Worm (Caenorhabditis elegans) whole organism, L1 larva: ENCODE data around the gene F28B4.3.

Source experiments
- Y116A8C.19 ChIP-seq: sonication (generic microtip); optimal IDR thresholded peaks from 2 replicates; lab custom pipeline; 2016; ENCODE audit warnings: missing compliant biosample characterization, missing genetic modification characterization, borderline replicate concordance
- alr-1 ChIP-seq: fragments of 200-800 bp; sonication (Bioruptor generic); optimal IDR thresholded peaks from 2 replicates; lab custom pipeline; 2018; ENCODE audit warnings: borderline replicate concordance, mild to moderate bottlenecking, missing genetic modification characterization, missing compliant biosample characterization
- ceh-63 ChIP-seq: fragments of 200-800 bp; sonication (Bioruptor generic); optimal IDR thresholded peaks from 2 replicates; lab custom pipeline; 2018; ENCODE audit warnings: mild to moderate bottlenecking, missing genetic modification characterization, missing compliant biosample characterization
- ceh-82 ChIP-seq, 3 experiments: fragments of 150-350 bp in 1 of 3; sonication (generic microtip) in 2 of 3; optimal IDR thresholded peaks; 2 replicates each; lab custom pipeline; 2014 to 2017; ENCODE audit warnings: missing biosample characterization in 3 of 3, missing genetic modification characterization in 3 of 3
- dpl-1 ChIP-seq, 3 experiments: fragments of 150-350 bp in 2 of 3; sonication (generic microtip) in 1 of 3; optimal IDR thresholded peaks; 2 replicates each; lab custom pipeline; 2014 to 2017; ENCODE audit warnings: missing biosample characterization in 3 of 3, missing genetic modification characterization in 3 of 3, missing genetic modification reagents in 3 of 3
- dsc-1 ChIP-seq: sonication (generic microtip); optimal IDR thresholded peaks from 2 replicates; lab custom pipeline; 2016; ENCODE audit warnings: mild to moderate bottlenecking, missing genetic modification characterization, missing compliant biosample characterization
- efl-1 ChIP-seq, 4 experiments: fragments of 150-350 bp; optimal IDR thresholded peaks in 3 of 4; peaks in 1 of 4; 1 replicate in 1 of 4; 2 replicates in 3 of 4; lab custom pipeline; 2014; ENCODE audit warnings: missing biosample characterization in 2 of 4, missing genetic modification characterization in 2 of 4, missing genetic modification reagents in 2 of 4
- elt-2 ChIP-seq: sonication (generic microtip); optimal IDR thresholded peaks from 2 replicates; lab custom pipeline; 2016; ENCODE audit warnings: missing genetic modification characterization, mild to moderate bottlenecking, inconsistent platforms, missing compliant biosample characterization, missing genetic modification reagents
- ets-5 ChIP-seq: fragments of 200-800 bp; sonication (Bioruptor generic); IDR thresholded peaks from 2 replicates; pipeline ENCODE4 v1.3.6; 2022; ENCODE audit warnings: missing genetic modification characterization, missing compliant biosample characterization
- fkh-8 ChIP-seq: sonication (generic microtip); optimal IDR thresholded peaks from 2 replicates; lab custom pipeline; 2016; ENCODE audit warnings: mild to moderate bottlenecking, missing genetic modification characterization, missing compliant biosample characterization
- grh-1 ChIP-seq: fragments of 200-800 bp; sonication (Bioruptor generic); IDR thresholded peaks from 2 replicates; pipeline ENCODE4 v1.3.6; 2022; ENCODE audit warnings: missing genetic modification reagents, missing genetic modification characterization, missing compliant biosample characterization
- hlh-17 ChIP-seq: fragments of 200-800 bp; sonication (Bioruptor generic); optimal IDR thresholded peaks from 2 replicates; lab custom pipeline; 2018; ENCODE audit warnings: missing genetic modification characterization, mild to moderate bottlenecking, missing compliant biosample characterization, moderate library complexity, borderline replicate concordance
- jun-1 ChIP-seq: fragments of 150-350 bp; optimal IDR thresholded peaks from 2 replicates; lab custom pipeline; 2014; ENCODE audit warnings: missing biosample characterization, missing genetic modification reagents, missing genetic modification characterization
- lin-14 ChIP-seq: fragments of 200-800 bp; sonication (Bioruptor generic); optimal IDR thresholded peaks from 2 replicates; lab custom pipeline; 2018; ENCODE audit warnings: mild to moderate bottlenecking, missing genetic modification characterization, moderate library complexity, missing compliant biosample characterization
- lin-15B ChIP-seq: fragments of 150-350 bp; sonication (generic microtip); optimal IDR thresholded peaks from 3 replicates; lab custom pipeline; 2014; ENCODE audit warnings: missing biosample characterization, missing genetic modification characterization
- lin-35 ChIP-seq, 2 experiments: fragments of 150-350 bp; optimal IDR thresholded peaks; 2 replicates each; lab custom pipeline; 2014; ENCODE audit warnings: missing biosample characterization in 2 of 2, missing genetic modification characterization in 2 of 2, missing genetic modification reagents in 2 of 2
- nhr-11 ChIP-seq: fragments of 150-350 bp; optimal IDR thresholded peaks from 2 replicates; lab custom pipeline; 2014; ENCODE audit warnings: missing biosample characterization, missing genetic modification characterization
- nhr-12 ChIP-seq: sonication (generic microtip); optimal IDR thresholded peaks from 2 replicates; lab custom pipeline; 2017; ENCODE audit warnings: missing biosample characterization, missing genetic modification characterization
- nhr-20 ChIP-seq: sonication (generic microtip); optimal IDR thresholded peaks from 2 replicates; lab custom pipeline; 2016; ENCODE audit warnings: mild to moderate bottlenecking, missing genetic modification characterization, missing compliant biosample characterization
- nhr-28 ChIP-seq: fragments of 150-350 bp; optimal IDR thresholded peaks from 2 replicates; lab custom pipeline; 2014; ENCODE audit warnings: missing biosample characterization, missing genetic modification characterization
- nhr-71 ChIP-seq: sonication (generic microtip); optimal IDR thresholded peaks from 2 replicates; lab custom pipeline; 2016; ENCODE audit warnings: mild to moderate bottlenecking, missing genetic modification characterization, moderate library complexity, missing compliant biosample characterization
- nhr-77 ChIP-seq: fragments of 150-350 bp; optimal IDR thresholded peaks from 2 replicates; lab custom pipeline; 2014; ENCODE audit warnings: missing biosample characterization, missing genetic modification characterization
- nhr-85 ChIP-seq: sonication (generic microtip); peaks from one replicate; lab custom pipeline; 2016; ENCODE audit warnings: missing genetic modification characterization, inconsistent platforms, missing compliant biosample characterization
- nhr-90 ChIP-seq: sonication (generic microtip); optimal IDR thresholded peaks from 2 replicates; lab custom pipeline; 2016; ENCODE audit warnings: mild to moderate bottlenecking, missing genetic modification characterization, missing compliant biosample characterization; ENCODE audit not compliant: poor library complexity
- pqm-1 ChIP-seq: sonication (generic microtip); optimal IDR thresholded peaks from 3 replicates; lab custom pipeline; 2017; ENCODE audit warnings: missing biosample characterization, missing genetic modification characterization
- rnt-1 ChIP-seq: sonication (generic microtip); optimal IDR thresholded peaks from 2 replicates; lab custom pipeline; 2016; ENCODE audit warnings: mild to moderate bottlenecking, missing genetic modification characterization, moderate library complexity, missing compliant biosample characterization
- skn-1 ChIP-seq: fragments of 150-350 bp; optimal IDR thresholded peaks from 2 replicates; lab custom pipeline; 2014; ENCODE audit warnings: missing biosample characterization, missing genetic modification characterization
- sox-4 ChIP-seq: sonication (generic microtip); optimal IDR thresholded peaks from 2 replicates; lab custom pipeline; 2016; ENCODE audit warnings: missing genetic modification characterization, missing compliant biosample characterization
- sptf-1 ChIP-seq: fragments of 150-350 bp; optimal IDR thresholded peaks from 2 replicates; lab custom pipeline; 2014; ENCODE audit warnings: missing biosample characterization, missing genetic modification characterization
- sup-37 ChIP-seq: fragments of 200-800 bp; sonication (Bioruptor generic); optimal IDR thresholded peaks from 2 replicates; lab custom pipeline; 2018; ENCODE audit warnings: mild to moderate bottlenecking, missing genetic modification characterization, missing compliant biosample characterization
- unc-30 ChIP-seq: sonication (generic microtip); optimal IDR thresholded peaks from 2 replicates; lab custom pipeline; 2017; ENCODE audit warnings: missing biosample characterization, missing genetic modification characterization
- unc-98 ChIP-seq: fragments of 200-800 bp; sonication (Bioruptor generic); IDR thresholded peaks from 2 replicates; pipeline ENCODE4 v1.3.6; 2022; ENCODE audit warnings: missing genetic modification characterization, missing compliant biosample characterization
- vab-15 ChIP-seq: sonication (generic microtip); optimal IDR thresholded peaks from 2 replicates; lab custom pipeline; 2017; ENCODE audit warnings: missing genotype, mild to moderate bottlenecking, missing genetic modification characterization, missing compliant biosample characterization
- zip-4 ChIP-seq: fragments of 200-800 bp; sonication (Bioruptor generic); optimal IDR thresholded peaks from 2 replicates; lab custom pipeline; 2018; ENCODE audit warnings: mild to moderate bottlenecking, missing genetic modification characterization, moderate library complexity, missing compliant biosample characterization
- ztf-11 ChIP-seq, 2 experiments: sonication (generic microtip); optimal IDR thresholded peaks; 2 replicates each; lab custom pipeline; 2016 to 2017; ENCODE audit warnings: missing genetic modification characterization in 2 of 2, missing biosample characterization in 1 of 2, missing compliant biosample characterization in 1 of 2

F28B4.3 gene

DNA sequence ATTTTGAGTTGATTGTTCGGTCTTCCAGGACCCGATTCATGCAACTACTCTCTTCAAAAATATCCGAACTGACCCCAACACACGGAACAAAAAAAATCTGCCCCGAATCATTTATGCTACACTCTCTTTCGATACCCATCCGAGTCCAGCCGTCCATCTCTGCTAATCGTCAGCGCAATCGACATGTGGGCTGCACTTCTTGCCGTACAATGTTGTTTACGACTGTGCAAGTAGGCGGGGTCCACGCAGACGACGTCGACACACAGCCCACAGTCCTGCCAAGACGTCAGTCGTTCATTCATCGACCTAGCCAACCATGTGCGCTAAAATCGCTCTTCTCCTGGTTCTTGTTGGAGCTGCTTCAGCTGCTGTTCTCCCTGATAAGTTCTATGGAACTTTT is 23.6 kb upstream of the F28B4.3 start, which contains the start of gene lbp-1:
TSS of gene lbp-1 (plus strand) at position 301 of the 400 bp plus-strand sequence.
- no peak for TF ChIP-seq lin-14
- TF ChIP-seq unc-30 (tag; lab: Kevin White, UChicago), result no peak
- no peak for TF ChIP-seq nhr-11 (tag; lab: Kevin White, UChicago)
- TF ChIP-seq vab-15 (tag; lab: Kevin White, UChicago), result no peak
- no peak for TF ChIP-seq nhr-28 (tag; lab: Kevin White, UChicago)
- TF ChIP-seq hlh-17 (GFP tag; lab: Kevin White, UChicago), result no peak

DNA sequence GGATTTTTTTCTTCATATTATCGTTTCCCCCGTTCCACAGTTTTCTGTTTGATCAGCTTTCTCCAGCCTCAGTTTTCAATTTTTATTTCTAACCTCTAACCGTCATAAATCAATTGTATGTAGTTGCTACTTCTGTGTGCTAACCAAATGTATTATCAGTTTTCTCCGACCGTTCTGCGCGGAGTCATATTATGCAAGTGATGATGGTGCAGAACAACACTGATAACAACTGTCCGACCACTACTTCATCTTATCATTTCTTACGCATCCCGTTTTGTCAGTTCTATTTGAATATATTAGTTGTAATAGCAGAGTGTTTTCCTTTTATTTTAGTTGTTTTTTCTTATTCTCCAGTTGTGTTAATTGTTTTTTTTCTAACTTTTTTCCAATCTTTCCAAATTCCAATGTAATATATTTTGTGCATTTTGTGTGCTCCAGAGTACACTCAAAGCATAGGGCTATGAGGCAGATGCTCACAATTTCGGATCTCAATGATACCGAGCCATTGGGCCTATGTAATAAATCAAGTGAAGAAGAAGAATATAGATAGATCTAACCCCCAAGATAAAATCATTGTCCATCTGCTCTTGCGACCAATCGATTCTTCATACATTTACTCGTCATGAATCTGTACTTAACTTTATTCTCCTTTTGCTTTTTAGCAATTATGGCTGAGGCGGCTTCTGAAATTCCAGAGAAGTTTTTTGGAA is 21.7 kb upstream of the F28B4.3 start, which contains the start of gene lbp-3:
TSS of gene lbp-3 (plus strand) at position 589 of the 710 bp plus-strand sequence.
- peak; percentile 7 for TF ChIP-seq nhr-90 (tag; lab: Kevin White, UChicago)
- TF ChIP-seq ztf-11 (tag; optimal IDR thresholded peaks at IDR 0.05; lab: Kevin White, UChicago), result no peak
- TF ChIP-seq sptf-1 (tag; lab: Kevin White, UChicago), result no peak
- peak; percentile 32 for TF ChIP-seq rnt-1 (tag; lab: Kevin White, UChicago)
- peak; percentile 31 for TF ChIP-seq dsc-1 (tag; lab: Kevin White, UChicago)
- TF ChIP-seq sup-37 (GFP tag; lab: Kevin White, UChicago), result no peak
- TF ChIP-seq lin-35 (GFP tag; optimal IDR thresholded peaks at IDR 0.05; lab: Kevin White, UChicago), result no peak
- TF ChIP-seq jun-1 (tag; lab: Kevin White, UChicago), result peak; percentile 1
- TF ChIP-seq pqm-1 (tag; lab: Kevin White, UChicago), result peak; percentile 99
- TF ChIP-seq nhr-71, result peak; percentile 34
- no peak for TF ChIP-seq unc-98 (GFP tag; lab: Robert Waterston, UW)
- no peak for TF ChIP-seq skn-1 (tag; lab: Kevin White, UChicago)
- TF ChIP-seq lin-14, result peak; percentile 41
- TF ChIP-seq grh-1, result no peak
- peak; percentile 98 for TF ChIP-seq elt-2 (tag; lab: Kevin White, UChicago)
- peak; percentile 53 for TF ChIP-seq nhr-20 (tag; lab: Kevin White, UChicago)
- TF ChIP-seq ceh-82 (tag; optimal IDR thresholded peaks at IDR 0.05; lab: Kevin White, UChicago), result no peak
- TF ChIP-seq ets-5, result no peak

DNA sequence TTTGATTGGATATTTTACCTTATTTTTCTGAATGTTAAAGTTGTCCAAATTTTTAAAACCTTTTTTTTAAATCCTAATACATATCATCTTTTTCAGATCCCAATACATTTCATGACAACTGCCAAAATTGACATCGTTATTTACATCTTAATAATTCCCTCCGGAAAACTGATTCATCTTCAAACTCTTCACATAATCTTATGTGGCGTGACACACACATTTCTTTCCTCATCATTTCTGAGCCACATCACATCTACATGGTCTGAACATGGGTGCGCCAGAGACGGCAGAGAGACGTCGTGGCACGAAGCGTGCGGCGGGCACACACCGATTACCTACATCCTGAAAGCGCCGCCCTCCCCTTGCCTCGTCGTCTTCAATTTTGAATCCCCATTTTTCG is 17.3 kb upstream of the F28B4.3 start, which contains the start of gene tba-9:
TSS of gene tba-9 (plus strand) at position 301 of the 400 bp plus-strand sequence.
- TF ChIP-seq ceh-63 (GFP tag; lab: Kevin White, UChicago), result no peak
- TF ChIP-seq nhr-11 (tag; lab: Kevin White, UChicago), result no peak
- TF ChIP-seq alr-1, result no peak
- peak; percentile 16 for TF ChIP-seq lin-14
- no peak for TF ChIP-seq efl-1 (optimal IDR thresholded peaks at IDR 0.05; lab: Kevin White, UChicago)
- no peak for TF ChIP-seq efl-1 (GFP tag; optimal IDR thresholded peaks at IDR 0.05 in 1 of 2; lab: Kevin White, UChicago)
- no peak for TF ChIP-seq Y116A8C.19
- TF ChIP-seq fkh-8 (tag; lab: Kevin White, UChicago), result peak; percentile 28
- TF ChIP-seq sox-4 (tag; lab: Kevin White, UChicago), result no peak

DNA sequence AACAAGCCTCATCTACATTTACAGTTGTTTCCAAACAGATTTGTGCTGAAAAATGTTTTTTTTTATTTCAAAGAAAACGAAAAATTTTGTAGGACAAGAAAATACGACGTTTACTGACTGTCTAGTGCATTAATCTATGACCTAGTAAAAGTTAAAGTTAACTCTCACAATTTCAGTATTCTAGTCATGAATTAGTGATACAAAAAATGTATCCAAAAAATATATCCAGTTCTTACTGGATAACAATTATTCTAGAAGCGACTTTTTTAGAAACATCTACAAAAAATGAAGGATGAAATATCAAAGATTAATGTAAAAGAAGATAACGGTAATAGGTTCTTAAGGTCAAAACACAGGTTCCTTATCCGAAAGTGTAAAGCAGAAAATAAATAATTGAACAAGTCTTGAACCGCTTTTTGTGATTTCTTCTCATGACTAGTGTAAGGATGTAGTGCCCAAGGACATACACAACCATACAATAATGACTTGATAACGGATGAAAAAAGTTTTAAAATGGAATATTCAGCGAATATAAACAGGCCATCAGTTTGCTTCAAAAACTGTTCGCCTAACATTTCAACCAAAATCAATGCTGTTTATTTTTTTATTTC is 15.4 kb upstream of the F28B4.3 start, which contains the start of gene pqn-37:
TSS of gene pqn-37 (minus strand) at position 51 of the 611 bp plus-strand sequence.
- TF ChIP-seq lin-14, result peak; percentile 17
- TF ChIP-seq nhr-12, result no peak
- no peak for TF ChIP-seq zip-4 (GFP tag; lab: Kevin White, UChicago)
- TF ChIP-seq nhr-77 (tag; lab: Kevin White, UChicago), result no peak
- peak; percentile 42 for TF ChIP-seq nhr-71
- TF ChIP-seq lin-15B (tag; lab: Kevin White, UChicago), result no peak
- no peak for TF ChIP-seq dpl-1 (GFP tag; optimal IDR thresholded peaks at IDR 0.05; lab: Kevin White, UChicago)
- TF ChIP-seq ztf-11 (tag; optimal IDR thresholded peaks at IDR 0.05; lab: Kevin White, UChicago), result no peak
- TF ChIP-seq nhr-85, result peak; percentile 55
